Worm (Caenorhabditis elegans) whole organism, early embryonic: ENCODE measurements around the gene C33G8.2.

Experiments
- B0310.2 ChIP-seq: sonication (generic microtip); optimal IDR thresholded peaks from 2 replicates; lab custom pipeline; 2016; ENCODE audit warnings: mild to moderate bottlenecking, missing genetic modification characterization, missing compliant biosample characterization
- F13C5.2 ChIP-seq: sonication (generic microtip); optimal IDR thresholded peaks from 2 replicates; lab custom pipeline; 2017; ENCODE audit warnings: mild to moderate bottlenecking, missing genetic modification characterization, inconsistent platforms, missing compliant biosample characterization
- aly-1 ChIP-seq: sonication (generic microtip); optimal IDR thresholded peaks from 2 replicates; lab custom pipeline; 2016; ENCODE audit warnings: missing genetic modification characterization, missing compliant biosample characterization
- ama-1 ChIP-seq: fragments of 150-350 bp; optimal IDR thresholded peaks from 2 replicates; lab custom pipeline; 2014
- ceh-13 ChIP-seq: fragments of 200-800 bp; sonication (Bioruptor generic); optimal IDR thresholded peaks from 2 replicates; lab custom pipeline; 2018; ENCODE audit warnings: mild to moderate bottlenecking, missing genetic modification characterization, missing compliant biosample characterization
- ceh-36 ChIP-seq: sonication (generic microtip); optimal IDR thresholded peaks from 2 replicates; lab custom pipeline; 2016; ENCODE audit warnings: missing genetic modification characterization, inconsistent platforms, missing compliant biosample characterization
- ets-7 ChIP-seq: sonication (generic microtip); optimal IDR thresholded peaks from 2 replicates; lab custom pipeline; 2016; ENCODE audit warnings: missing genotype, missing genetic modification characterization, missing compliant biosample characterization
- flt-1 ChIP-seq: fragments of 200-800 bp; sonication (Bioruptor generic); IDR thresholded peaks from 2 replicates; pipeline ENCODE4 v1.3.6; 2022; ENCODE audit warnings: missing genetic modification characterization, missing compliant biosample characterization
- hmbx-1 ChIP-seq: sonication (generic microtip); optimal IDR thresholded peaks from 2 replicates; lab custom pipeline; 2016; ENCODE audit warnings: mild to moderate bottlenecking, missing genetic modification characterization, missing compliant biosample characterization
- hmg-4 ChIP-seq: fragments of 200-800 bp; sonication (Bioruptor generic); optimal IDR thresholded peaks from 2 replicates; lab custom pipeline; 2018; ENCODE audit warnings: mild to moderate bottlenecking, missing genetic modification characterization, missing compliant biosample characterization
- hnd-1 ChIP-seq: sonication (generic microtip); optimal IDR thresholded peaks from 2 replicates; lab custom pipeline; 2016; ENCODE audit warnings: missing genetic modification characterization, missing compliant biosample characterization
- pes-1 ChIP-seq: fragments of 200-800 bp; sonication (Bioruptor generic); IDR thresholded peaks from 2 replicates; pipeline ENCODE4 v1.3.6; 2022; ENCODE audit warnings: missing genetic modification reagents, missing genetic modification characterization, missing compliant biosample characterization
- scrt-1 ChIP-seq: fragments of 200-800 bp; sonication (Bioruptor generic); IDR thresholded peaks from 2 replicates; pipeline ENCODE4 v1.3.6; 2022; ENCODE audit warnings: missing genetic modification characterization, missing compliant biosample characterization
- sea-1 ChIP-seq: fragments of 200-800 bp; sonication (Bioruptor generic); conservative IDR thresholded peaks from 2 replicates; pipeline ENCODE4 v1.3.6; 2022; ENCODE audit warnings: missing genetic modification characterization, missing compliant biosample characterization
- tbx-11 ChIP-seq: fragments of 200-800 bp; sonication (Bioruptor generic); IDR thresholded peaks from 2 replicates; pipeline ENCODE4 v1.3.6; 2022; ENCODE audit warnings: missing genetic modification characterization, missing compliant biosample characterization
- tbx-37 ChIP-seq: fragments of 200-800 bp; sonication (Bioruptor generic); conservative IDR thresholded peaks from 2 replicates; pipeline ENCODE4 v1.3.6; 2022; ENCODE audit warnings: missing genetic modification reagents, missing genetic modification characterization, missing compliant biosample characterization
- tra-4 ChIP-seq: sonication (generic microtip); optimal IDR thresholded peaks from 2 replicates; lab custom pipeline; 2017; ENCODE audit warnings: missing genetic modification characterization, missing compliant biosample characterization

C33G8.2 gene

ce11 chrV:6987673-6988072 is 21.9 kb upstream of the C33G8.2 start, which contains the start of gene nhr-139:
TSS of gene nhr-139 (minus strand) at chrV:6987773.
- TF ChIP-seq sea-1 (GFP tag; lab: Robert Waterston, UW) (no peak), hnd-1 (no peak), ceh-36 (no peak), aly-1 (no peak), tbx-11 (GFP tag; lab: Robert Waterston, UW) (no peak), B0310.2 (tag; lab: Kevin White, UChicago) (no peak), flt-1 (GFP tag; lab: Robert Waterston, UW) (no peak), pes-1 (GFP tag; lab: Robert Waterston, UW) (no peak), F13C5.2 (tag; lab: Kevin White, UChicago) (no peak), ama-1 (lab: Kevin White, UChicago) (no peak), scrt-1 (GFP tag; lab: Robert Waterston, UW) (no peak), hmg-4 (GFP tag; lab: Kevin White, UChicago) (no peak), tra-4 (tag; lab: Kevin White, UChicago) (no peak), tbx-37 (GFP tag; lab: Robert Waterston, UW) (no peak), ets-7 (no peak), ceh-13 (GFP tag; lab: Kevin White, UChicago) (no peak), hmbx-1 (tag; lab: Kevin White, UChicago) (no peak)

- TF ChIP-seq aly-1 (no peak), ceh-36 (no peak), sea-1 (GFP tag; lab: Robert Waterston, UW) (no peak)
These were observed 19.9 kb upstream of the C33G8.2 start, which contains the start of gene nhr-140 for ce11 chrV:6989626-6990138. TSS of gene nhr-140 (minus strand) at chrV:6989676.

ce11 chrV:6991771-6992170 is 17.8 kb upstream of the C33G8.2 start, which contains the start of gene nhr-162:
TSS of gene nhr-162 (minus strand) at chrV:6991871.
- TF ChIP-seq aly-1 = no peak
- no peak for TF ChIP-seq scrt-1 (GFP tag; lab: Robert Waterston, UW)
- no peak for TF ChIP-seq F13C5.2 (tag; lab: Kevin White, UChicago)
- no peak for TF ChIP-seq B0310.2 (tag; lab: Kevin White, UChicago)

ce11 chrV:6993999-6994398 is 15.6 kb upstream of the C33G8.2 start:
- TF ChIP-seq tra-4 (tag; lab: Kevin White, UChicago) (no peak), flt-1 (GFP tag; lab: Robert Waterston, UW) (no peak), tbx-11 (GFP tag; lab: Robert Waterston, UW) (no peak), tbx-37 (GFP tag; lab: Robert Waterston, UW) (no peak), pes-1 (GFP tag; lab: Robert Waterston, UW) (no peak), ets-7 (no peak)

- TF ChIP-seq hmg-4 (GFP tag; lab: Kevin White, UChicago) (no peak), hmbx-1 (tag; lab: Kevin White, UChicago) (no peak), ama-1 (lab: Kevin White, UChicago) (no peak), pes-1 (GFP tag; lab: Robert Waterston, UW) (no peak), B0310.2 (tag; lab: Kevin White, UChicago) (no peak), tbx-37 (GFP tag; lab: Robert Waterston, UW) (no peak), F13C5.2 (tag; lab: Kevin White, UChicago) (no peak), ets-7 (no peak), tra-4 (tag; lab: Kevin White, UChicago) (no peak), ceh-36 (no peak)
These were observed 12.5 kb upstream of the C33G8.2 start, which contains the start of gene nhr-107 for ce11 chrV:6997041-6997552. TSS of gene nhr-107 (minus strand) at chrV:6997091.

- no peak for TF ChIP-seq hnd-1
- no peak for TF ChIP-seq tbx-11 (GFP tag; lab: Robert Waterston, UW)
- TF ChIP-seq ceh-13 (GFP tag; lab: Kevin White, UChicago) = no peak
- no peak for TF ChIP-seq hmg-4 (GFP tag; lab: Kevin White, UChicago)
- no peak for TF ChIP-seq aly-1
- no peak for TF ChIP-seq tra-4 (tag; lab: Kevin White, UChicago)
- TF ChIP-seq pes-1 (GFP tag; lab: Robert Waterston, UW) = no peak
- TF ChIP-seq scrt-1 (GFP tag; lab: Robert Waterston, UW) = no peak
- TF ChIP-seq F13C5.2 (tag; lab: Kevin White, UChicago) = no peak
- TF ChIP-seq B0310.2 (tag; lab: Kevin White, UChicago) = no peak
- TF ChIP-seq ets-7 = no peak
- TF ChIP-seq hmbx-1 (tag; lab: Kevin White, UChicago) = no peak
- TF ChIP-seq tbx-37 (GFP tag; lab: Robert Waterston, UW) = no peak
These were observed 11.2 kb upstream of the C33G8.2 start, which contains the start of gene nhr-42 for ce11 chrV:6998303-6998884. TSS of gene nhr-42 (plus strand) at chrV:6998819.

- no peak for TF ChIP-seq F13C5.2 (tag; lab: Kevin White, UChicago)
- no peak for TF ChIP-seq ceh-36
- no peak for TF ChIP-seq sea-1 (GFP tag; lab: Robert Waterston, UW)
- no peak for TF ChIP-seq scrt-1 (GFP tag; lab: Robert Waterston, UW)
- TF ChIP-seq pes-1 (GFP tag; lab: Robert Waterston, UW) = no peak
- TF ChIP-seq aly-1 = no peak
- TF ChIP-seq tbx-37 (GFP tag; lab: Robert Waterston, UW) = no peak
- TF ChIP-seq flt-1 (GFP tag; lab: Robert Waterston, UW) = no peak
- no peak for TF ChIP-seq ets-7
- TF ChIP-seq hmbx-1 (tag; lab: Kevin White, UChicago) = no peak
These were observed 8.8 kb upstream of the C33G8.2 start for ce11 chrV:7000734-7001133.
